Fruit fly (Drosophila melanogaster): ENCODE data around the gene CG12689.
A peak's percentile ranks its signal among the peaks of the same experiment; 100 is the strongest.

Gene CG12689

DNA sequence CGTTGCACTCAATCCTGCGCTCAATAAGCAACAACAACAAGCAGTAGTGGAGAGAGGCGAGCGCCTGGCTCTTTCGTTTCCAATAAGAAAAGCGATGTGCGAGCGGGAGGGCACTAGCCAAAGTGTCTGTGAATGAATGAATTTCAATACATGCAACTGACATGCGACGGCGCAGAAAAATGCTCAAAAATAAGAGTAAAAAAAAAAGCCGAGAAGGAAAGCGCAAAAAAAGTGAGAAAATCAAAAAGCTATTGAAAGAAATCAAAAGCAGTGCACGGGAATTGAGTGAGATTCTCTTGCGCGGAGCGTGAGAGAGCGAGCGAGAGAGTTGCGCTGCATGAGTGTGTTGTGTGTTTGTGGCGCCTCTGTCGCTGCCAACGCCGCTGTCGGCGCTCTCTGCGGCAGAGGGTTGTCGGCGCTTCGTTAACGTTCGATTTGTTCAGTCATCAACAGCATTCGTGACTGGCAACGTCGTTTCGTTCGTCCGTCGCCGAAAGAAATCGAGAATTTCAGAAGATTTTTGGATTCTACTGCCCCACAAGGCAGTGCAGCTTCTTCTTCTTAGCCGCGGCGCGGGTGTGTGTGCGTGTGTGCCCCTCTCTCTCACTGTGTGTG lies 22.2 kb upstream of the CG12689 start, which contains the start of gene ct:
ct (plus strand) TSS at position 438 of the 615 bp plus-strand sequence.
- TF ChIP-seq acj6 (GFP tag; optimal IDR thresholded peaks at IDR 0.05) (no peak), CG10631 (GFP tag; optimal IDR thresholded peaks at IDR 0.05) (no peak), CG11294 (GFP tag; IDR thresholded peaks at IDR 0.05) (peak; percentile 13; the same call in 1 of the 2 replicates), CG1621 (tag; optimal IDR thresholded peaks at IDR 0.05) (peak; percentile 75), svp (GFP tag) (no peak), Hr4 (GFP tag; optimal IDR thresholded peaks at IDR 0.05) (peak; percentile 17), CG6808 (GFP tag; optimal IDR thresholded peaks at IDR 0.05) (peak; percentile 78), Sox14 (GFP tag; optimal IDR thresholded peaks at IDR 0.05) (peak; percentile 20), Met (GFP tag; optimal IDR thresholded peaks at IDR 0.05) (no peak), CG16779 (tag; optimal IDR thresholded peaks at IDR 0.05) (peak; percentile 85), Ets21C (GFP tag; optimal IDR thresholded peaks at IDR 0.05) (no peak), dsx (GFP tag; optimal IDR thresholded peaks at IDR 0.05; ENCODE audit: poor library complexity, severe bottlenecking) (peak; percentile 48), Gug (GFP tag; IDR thresholded peaks at IDR 0.05) (no peak), cyc (GFP tag; optimal IDR thresholded peaks at IDR 0.05) (no peak), ss (GFP tag; optimal IDR thresholded peaks at IDR 0.05) (peak; percentile 85 to 92), net (GFP tag; optimal IDR thresholded peaks at IDR 0.05) (peak; percentile 69), CG31627 (GFP tag; optimal IDR thresholded peaks at IDR 0.05) (no peak), CG8319 (GFP tag; optimal IDR thresholded peaks at IDR 0.05) (no peak), Hr38 (GFP tag; optimal IDR thresholded peaks at IDR 0.05) (no peak), Lpt (GFP tag; optimal IDR thresholded peaks at IDR 0.05) (peak; percentile 80), CG7368 (GFP tag; optimal IDR thresholded peaks at IDR 0.05) (peak; percentile 57), CG6163 (GFP tag; IDR thresholded peaks at IDR 0.05) (peak; percentile 91), esn (GFP tag; optimal IDR thresholded peaks at IDR 0.05) (peak; percentile 24), CG3919 (GFP tag; optimal IDR thresholded peaks at IDR 0.05) (peak; percentile 25), Smox (GFP tag; optimal IDR thresholded peaks at IDR 0.05) (no peak), topi (GFP tag; optimal IDR thresholded peaks at IDR 0.05) (peak; percentile 27), CG4318 (GFP tag; optimal IDR thresholded peaks at IDR 0.05) (no peak), CG34406 (GFP tag; optimal IDR thresholded peaks at IDR 0.05) (peak; percentile 49), CG6276 (GFP tag; optimal IDR thresholded peaks at IDR 0.05) (peak; percentile 88), CG6792 (GFP tag; optimal IDR thresholded peaks at IDR 0.05) (peak; percentile 37), Ets96B (tag; optimal IDR thresholded peaks at IDR 0.05) (peak; percentile 53), CG8632 (GFP tag; optimal IDR thresholded peaks at IDR 0.05) (no peak), spab (GFP tag; optimal IDR thresholded peaks at IDR 0.05) (peak; percentile 71), salr (GFP tag; optimal IDR thresholded peaks at IDR 0.05) (peak; percentile 14 to 72), Eip93F (GFP tag; optimal IDR thresholded peaks at IDR 0.05) (no peak), CG11902 (GFP tag; optimal IDR thresholded peaks at IDR 0.05) (no peak), Hr39 (GFP tag; optimal IDR thresholded peaks at IDR 0.05) (no peak), fd85E (GFP tag; optimal IDR thresholded peaks at IDR 0.05) (no peak), lz (GFP tag; optimal IDR thresholded peaks at IDR 0.05) (no peak), OdsH (GFP tag; optimal IDR thresholded peaks at IDR 0.05) (peak; percentile 12), Eip78C (GFP tag) (peak; percentile 59), CG15336 (GFP tag; IDR thresholded peaks at IDR 0.05) (peak; percentile 87), CG11762 (GFP tag; optimal IDR thresholded peaks at IDR 0.05; ENCODE audit: insufficient read depth) (peak; percentile 9), pdm3 (GFP tag; optimal IDR thresholded peaks at IDR 0.05) (peak; percentile 36), Blimp-1 (GFP tag; optimal IDR thresholded peaks at IDR 0.05) (no peak), Sox102F (GFP tag; optimal IDR thresholded peaks at IDR 0.05) (peak; percentile 33), CG6854 (GFP tag; optimal IDR thresholded peaks at IDR 0.05) (peak; percentile 60), achi (GFP tag; optimal IDR thresholded peaks at IDR 0.05) (peak; percentile 52), vri (GFP tag; optimal IDR thresholded peaks at IDR 0.05) (peak; percentile 24), fd59A (GFP tag; optimal IDR thresholded peaks at IDR 0.05) (peak; percentile 15), eg (GFP tag; IDR thresholded peaks at IDR 0.05) (peak; percentile 91), CG8119 (GFP tag; IDR thresholded peaks at IDR 0.05) (peak; percentile 91)
